Fruit fly (Drosophila melanogaster) whole organism, embryonic: ENCODE measurements around the gene Bug22.

Experiments used
- B-H1 ChIP-seq: fragments of 200-800 bp; sonication (Bioruptor generic); IDR thresholded peaks from 3 replicates; pipeline ENCODE4 v1.3.6; 2022; ENCODE audit warnings: missing biosample characterization, missing genetic modification characterization
- Bgb ChIP-seq: fragments of 200-800 bp; sonication (Bioruptor generic); IDR thresholded peaks from 2 replicates; pipeline ENCODE4 v1.3.6; 2022; ENCODE audit warnings: missing biosample characterization, missing genetic modification characterization; ENCODE audit not compliant: partially characterized antibody
- CG10321 ChIP-seq: fragments of 200-800 bp; sonication (Bioruptor generic); IDR thresholded peaks from 2 replicates; pipeline ENCODE4 v1.3.6; 2022; ENCODE audit warnings: missing biosample characterization, missing genetic modification characterization
- CG13296 ChIP-seq: fragments of 200-800 bp; sonication (Bioruptor generic); optimal IDR thresholded peaks from 3 replicates; lab custom pipeline; 2018; ENCODE audit warnings: missing biosample characterization, mild to moderate bottlenecking, missing genetic modification characterization
- CG17802 ChIP-seq: fragments of 200-800 bp; sonication (Bioruptor generic); optimal IDR thresholded peaks from 2 replicates; lab custom pipeline; 2018; ENCODE audit warnings: missing biosample characterization, mild to moderate bottlenecking, missing genetic modification characterization, moderate library complexity
- CG18262 ChIP-seq: fragments of 200-800 bp; optimal IDR thresholded peaks from 3 replicates; lab custom pipeline; 2019; ENCODE audit warnings: missing biosample characterization, mild to moderate bottlenecking, missing genetic modification characterization, moderate library complexity
- CG2202 ChIP-seq: fragments of 200-800 bp; sonication (Bioruptor generic); optimal IDR thresholded peaks from 2 replicates; lab custom pipeline; 2018; ENCODE audit warnings: missing biosample characterization, mild to moderate bottlenecking, missing genetic modification characterization
- CG2678 ChIP-seq: fragments of 200-800 bp; sonication (Bioruptor generic); optimal IDR thresholded peaks from 3 replicates; lab custom pipeline; 2019; ENCODE audit warnings: missing biosample characterization, mild to moderate bottlenecking, missing genetic modification characterization, moderate library complexity
- CG30403 ChIP-seq: fragments of 200-800 bp; sonication (Bioruptor generic); optimal IDR thresholded peaks from 3 replicates; lab custom pipeline; 2016; ENCODE audit warnings: missing biosample characterization, missing genetic modification characterization
- CG34376 ChIP-seq: fragments of 200-800 bp; sonication (Bioruptor generic); optimal IDR thresholded peaks from 2 replicates; lab custom pipeline; 2018; ENCODE audit warnings: missing biosample characterization, mild to moderate bottlenecking, missing genetic modification characterization
- CG8281 ChIP-seq: fragments of 200-800 bp; sonication (Bioruptor generic); optimal IDR thresholded peaks from 2 replicates; lab custom pipeline; 2018; ENCODE audit warnings: missing biosample characterization, mild to moderate bottlenecking, missing genetic modification characterization, moderate library complexity
- CG8388 ChIP-seq: fragments of 200-800 bp; sonication (Bioruptor generic); optimal IDR thresholded peaks from 2 replicates; lab custom pipeline; 2019; ENCODE audit warnings: missing biosample characterization, mild to moderate bottlenecking, missing genetic modification characterization, moderate library complexity
- CG8924 ChIP-seq: fragments of 200-800 bp; optimal IDR thresholded peaks from 3 replicates; lab custom pipeline; 2019; ENCODE audit warnings: missing biosample characterization, mild to moderate bottlenecking, missing genetic modification characterization, moderate library complexity
- CG9817 ChIP-seq: fragments of 200-800 bp; sonication (Bioruptor generic); optimal IDR thresholded peaks from 2 replicates; lab custom pipeline; 2018; ENCODE audit warnings: missing biosample characterization, mild to moderate bottlenecking, missing genetic modification characterization, moderate library complexity
- CTCF ChIP-seq: fragments of 200-800 bp; sonication (Bioruptor generic); optimal IDR thresholded peaks from 2 replicates; lab custom pipeline; 2017; ENCODE audit warnings: missing biosample characterization, mild to moderate bottlenecking, missing genetic modification characterization, moderate library complexity
- Dek ChIP-seq: fragments of 200-800 bp; sonication (Bioruptor generic); optimal IDR thresholded peaks from 3 replicates; lab custom pipeline; 2019; ENCODE audit warnings: missing biosample characterization, mild to moderate bottlenecking, missing genetic modification characterization, moderate library complexity
- Elba2 ChIP-seq: fragments of 200-800 bp; sonication (Bioruptor generic); optimal IDR thresholded peaks from 3 replicates; lab custom pipeline; 2016; ENCODE audit warnings: missing biosample characterization, missing genetic modification characterization
- Fer1 ChIP-seq: fragments of 200-800 bp; sonication (Bioruptor generic); optimal IDR thresholded peaks from 2 replicates; lab custom pipeline; 2017; ENCODE audit warnings: missing biosample characterization, mild to moderate bottlenecking, missing genetic modification characterization
- H2.0 ChIP-seq: fragments of 200-800 bp; sonication (Bioruptor generic); IDR thresholded peaks from 2 replicates; pipeline ENCODE4 v1.3.6; 2022; ENCODE audit warnings: missing biosample characterization, missing genetic modification characterization
- Hmr ChIP-seq: fragments of 200-800 bp; sonication (Bioruptor generic); optimal IDR thresholded peaks from 3 replicates; lab custom pipeline; 2017; ENCODE audit warnings: mild to moderate bottlenecking, missing biosample characterization, missing genetic modification reagents, missing genetic modification characterization
- Hmx ChIP-seq: fragments of 200-800 bp; sonication (Bioruptor generic); optimal IDR thresholded peaks from 2 replicates; lab custom pipeline; 2016; ENCODE audit warnings: missing biosample characterization, missing genetic modification characterization
- Hr39 ChIP-seq: fragments of >200 bp; optimal IDR thresholded peaks from 2 replicates; lab custom pipeline; 2017
- Jarid2 ChIP-seq: fragments of 200-800 bp; sonication (Bioruptor generic); optimal IDR thresholded peaks from 3 replicates; lab custom pipeline; 2017; ENCODE audit warnings: mild to moderate bottlenecking, missing biosample characterization, missing genetic modification reagents, missing genetic modification characterization
- Kr ChIP-seq: fragments of 200-800 bp; sonication (Bioruptor generic); optimal IDR thresholded peaks from 2 replicates; lab custom pipeline; 2017; ENCODE audit warnings: missing biosample characterization, mild to moderate bottlenecking, missing genetic modification characterization
- Max ChIP-seq: fragments of 200-800 bp; sonication (Bioruptor generic); optimal IDR thresholded peaks from 2 replicates; lab custom pipeline; 2016; ENCODE audit warnings: missing biosample characterization, mild to moderate bottlenecking, missing genetic modification characterization
- Meics ChIP-seq: fragments of 200-800 bp; sonication (Bioruptor generic); optimal IDR thresholded peaks from 2 replicates; lab custom pipeline; 2017; ENCODE audit warnings: missing biosample characterization, mild to moderate bottlenecking, missing genetic modification characterization
- Oaz ChIP-seq: fragments of 200-800 bp; sonication (Bioruptor generic); IDR thresholded peaks from 2 replicates; pipeline ENCODE4 v1.3.6; 2022; ENCODE audit warnings: missing biosample characterization, missing genetic modification characterization
- Optix ChIP-seq: fragments of 200-800 bp; sonication (Bioruptor generic); IDR thresholded peaks from 3 replicates; pipeline ENCODE4 v1.3.6; 2022; ENCODE audit warnings: missing biosample characterization, missing genetic modification characterization
- Poxn ChIP-seq: fragments of 200-800 bp; sonication (Bioruptor generic); IDR thresholded peaks from 2 replicates; pipeline ENCODE4 v1.3.6; 2022; ENCODE audit warnings: missing biosample characterization, missing genetic modification characterization
- Ravus ChIP-seq: fragments of 200-800 bp; sonication (Bioruptor generic); IDR thresholded peaks from 2 replicates; pipeline ENCODE4 v1.3.6; 2022; ENCODE audit warnings: missing biosample characterization, missing genetic modification characterization
- Six4 ChIP-seq: fragments of 200-800 bp; sonication (Bioruptor generic); optimal IDR thresholded peaks from 2 replicates; lab custom pipeline; 2016; ENCODE audit warnings: missing biosample characterization, missing genetic modification characterization
- amos ChIP-seq: fragments of 200-800 bp; sonication (Bioruptor generic); IDR thresholded peaks from 2 replicates; pipeline ENCODE4 v1.3.6; 2022; ENCODE audit warnings: missing biosample characterization, missing genetic modification characterization; ENCODE audit not compliant: partially characterized antibody
- ato ChIP-seq: fragments of 200-800 bp; sonication (Bioruptor generic); IDR thresholded peaks from 2 replicates; pipeline ENCODE4 v1.3.6; 2022; ENCODE audit warnings: missing biosample characterization, missing genetic modification characterization; ENCODE audit not compliant: partially characterized antibody
- bcd ChIP-seq: fragments of 200-800 bp; sonication (Bioruptor generic); optimal IDR thresholded peaks from 2 replicates; lab custom pipeline; 2017; ENCODE audit warnings: missing biosample characterization, mild to moderate bottlenecking, missing genetic modification characterization
- chn ChIP-seq: fragments of 200-800 bp; sonication (Bioruptor generic); optimal IDR thresholded peaks from 2 replicates; lab custom pipeline; 2016; ENCODE audit warnings: missing biosample characterization, missing genetic modification characterization
- da ChIP-seq: fragments of 200-800 bp; sonication (Bioruptor generic); optimal IDR thresholded peaks from 2 replicates; lab custom pipeline; 2016; ENCODE audit warnings: missing biosample characterization, missing genetic modification characterization
- ems ChIP-seq: fragments of 200-800 bp; sonication (Bioruptor generic); optimal IDR thresholded peaks from 3 replicates; lab custom pipeline; 2016; ENCODE audit warnings: missing biosample characterization, missing genetic modification characterization
- eve ChIP-seq, 2 experiments: fragments of >200 bp; optimal IDR thresholded peaks; 2 replicates each; lab custom pipeline; 2017; ENCODE audit warnings: missing biosample characterization in 2 of 2, missing genetic modification characterization in 2 of 2
- exex ChIP-seq: fragments of 200-800 bp; sonication (Bioruptor generic); optimal IDR thresholded peaks from 4 replicates; lab custom pipeline; 2018; ENCODE audit warnings: missing biosample characterization, mild to moderate bottlenecking, missing genetic modification characterization, moderate library complexity
- fd102C ChIP-seq: fragments of 200-800 bp; sonication (Bioruptor generic); optimal IDR thresholded peaks from 2 replicates; lab custom pipeline; 2018; ENCODE audit warnings: missing biosample characterization, mild to moderate bottlenecking, missing genetic modification characterization, moderate library complexity
- ftz-f1 ChIP-seq: fragments of 200-800 bp; sonication (Bioruptor generic); optimal IDR thresholded peaks from 2 replicates; lab custom pipeline; 2016; ENCODE audit warnings: missing biosample characterization, missing genetic modification characterization
- fu2 ChIP-seq: fragments of 200-800 bp; sonication (Bioruptor generic); optimal IDR thresholded peaks from 2 replicates; lab custom pipeline; 2016; ENCODE audit warnings: missing biosample characterization, missing genetic modification characterization
- grn ChIP-seq: fragments of 200-800 bp; sonication (Bioruptor generic); optimal IDR thresholded peaks from 3 replicates; lab custom pipeline; 2017; ENCODE audit warnings: missing biosample characterization, missing genetic modification characterization
- kay ChIP-seq: fragments of 200-800 bp; sonication (Bioruptor generic); optimal IDR thresholded peaks from 2 replicates; lab custom pipeline; 2016; ENCODE audit warnings: missing biosample characterization, missing genetic modification characterization
- sd ChIP-seq: fragments of 200-800 bp; sonication (Bioruptor generic); optimal IDR thresholded peaks from 3 replicates; lab custom pipeline; 2018; ENCODE audit warnings: missing biosample characterization, mild to moderate bottlenecking, missing genetic modification characterization, moderate library complexity
- sna ChIP-seq: fragments of 200-800 bp; sonication (Bioruptor generic); IDR thresholded peaks from 2 replicates; pipeline ENCODE4 v1.3.6; 2022; ENCODE audit warnings: missing biosample characterization, missing genetic modification characterization; ENCODE audit not compliant: partially characterized antibody
- sug ChIP-seq: fragments of 200-800 bp; optimal IDR thresholded peaks from 2 replicates; lab custom pipeline; 2019; ENCODE audit warnings: missing biosample characterization, mild to moderate bottlenecking, missing genetic modification characterization, moderate library complexity
- twi ChIP-seq: fragments of 200-800 bp; optimal IDR thresholded peaks from 2 replicates; lab custom pipeline; 2019; ENCODE audit warnings: missing biosample characterization, mild to moderate bottlenecking, missing genetic modification characterization, moderate library complexity
- vfl ChIP-seq: fragments of 200-800 bp; sonication (Bioruptor generic); optimal IDR thresholded peaks from 2 replicates; lab custom pipeline; 2016; ENCODE audit warnings: missing biosample characterization, missing genetic modification characterization

Bug22 gene

dm6 chr2L:10395035-10395434, 35.7 kb downstream of the Bug22 start:
- TF ChIP-seq Fer1 (GFP tag; lab: Kevin White, UChicago) (no peak), eve (GFP tag; optimal IDR thresholded peaks at IDR 0.05; lab: Kevin White, UChicago) (peak in 1 of 2 experiments; percentile 13)

dm6 chr2L:10393467-10393866, 37.3 kb downstream of the Bug22 start:
- TF ChIP-seq CG17802 (tag; lab: Kevin White, UChicago), result no peak
- no peak for TF ChIP-seq fu2
- no peak for TF ChIP-seq fd102C
- TF ChIP-seq exex, result peak; percentile 96
- peak; percentile 60 for TF ChIP-seq Bgb (GFP tag; lab: Robert Waterston, UW)
- no peak for TF ChIP-seq vfl (GFP tag; lab: Kevin White, UChicago)
- TF ChIP-seq sna (GFP tag; lab: Robert Waterston, UW), result no peak
- TF ChIP-seq Meics (GFP tag; lab: Kevin White, UChicago), result no peak
- no peak for TF ChIP-seq CG9817 (tag; lab: Kevin White, UChicago)
- peak; percentile 69 for TF ChIP-seq grn (GFP tag; lab: Kevin White, UChicago)
- no peak for TF ChIP-seq CG13296 (GFP tag; lab: Kevin White, UChicago)
- TF ChIP-seq da, result no peak
- no peak for TF ChIP-seq CG8281 (tag; lab: Kevin White, UChicago)
- TF ChIP-seq Optix, result no peak
- no peak for TF ChIP-seq kay
- TF ChIP-seq ems (GFP tag; lab: Kevin White, UChicago), result no peak
- TF ChIP-seq CTCF, result peak; percentile 4
- no peak for TF ChIP-seq Oaz (GFP tag; lab: Robert Waterston, UW)
- TF ChIP-seq Hmx (GFP tag; lab: Kevin White, UChicago), result no peak
- TF ChIP-seq CG18262 (tag; lab: Kevin White, UChicago), result no peak
- TF ChIP-seq CG2678 (tag; lab: Kevin White, UChicago), result no peak
- TF ChIP-seq CG34376 (GFP tag; lab: Kevin White, UChicago), result peak; percentile 50
- TF ChIP-seq CG10321 (GFP tag; lab: Robert Waterston, UW), result no peak
- no peak for TF ChIP-seq Jarid2
- TF ChIP-seq sug (tag; lab: Kevin White, UChicago), result peak; percentile 99
- peak; percentile 85 for TF ChIP-seq sd (tag; lab: Kevin White, UChicago)
- TF ChIP-seq Hmr (GFP tag; lab: Kevin White, UChicago), result no peak
- TF ChIP-seq Kr, result no peak
- TF ChIP-seq Six4 (GFP tag; lab: Kevin White, UChicago), result no peak
- TF ChIP-seq B-H1 (GFP tag; lab: Robert Waterston, UW), result no peak
- no peak for TF ChIP-seq CG2202 (tag; lab: Kevin White, UChicago)
- no peak for TF ChIP-seq CG30403 (GFP tag; lab: Kevin White, UChicago)
- no peak for TF ChIP-seq chn (GFP tag; lab: Kevin White, UChicago)
- no peak for TF ChIP-seq CG8924 (tag; lab: Kevin White, UChicago)
- TF ChIP-seq Hr39 (lab: Kevin White, UChicago), result no peak
- TF ChIP-seq Poxn (GFP tag; lab: Robert Waterston, UW), result no peak
- peak; percentile 48; the same call in 1 of the 2 replicates for TF ChIP-seq amos
- no peak for TF ChIP-seq Elba2 (GFP tag; lab: Kevin White, UChicago)
- no peak for TF ChIP-seq twi (tag; lab: Kevin White, UChicago)
- no peak for TF ChIP-seq ftz-f1
- no peak for TF ChIP-seq bcd (GFP tag; lab: Kevin White, UChicago)
- no peak for TF ChIP-seq H2.0
- TF ChIP-seq Dek, result no peak
- TF ChIP-seq ato (GFP tag; lab: Robert Waterston, UW), result no peak
- no peak for TF ChIP-seq Max (GFP tag; lab: Kevin White, UChicago)
- TF ChIP-seq Ravus (GFP tag; lab: Robert Waterston, UW), result no peak
- no peak for TF ChIP-seq CG8388 (GFP tag; lab: Kevin White, UChicago)
- TF ChIP-seq, all 482 proteins: peak for 8
